Worm (Caenorhabditis elegans) whole organism, L4/young adult: ENCODE measurements around the gene Y116A8C.37.

Experiments used
- W03F9.2 ChIP-seq: fragments of 150-350 bp; optimal IDR thresholded peaks from 2 replicates; lab custom pipeline; 2014; ENCODE audit warnings: missing biosample characterization, missing genetic modification characterization
- him-1 ChIP-seq: sonication (generic microtip); optimal IDR thresholded peaks from 2 replicates; lab custom pipeline; 2016; ENCODE audit warnings: missing genotype, missing genetic modification reagents, missing genetic modification characterization, missing compliant biosample characterization

ce11 chrIV:17100628-17101338 lies 30.2 kb downstream of the Y116A8C.37 start:
- no peak for TF ChIP-seq him-1 (tag; lab: Kevin White, UChicago)
- no peak for TF ChIP-seq W03F9.2 (tag; lab: Kevin White, UChicago)
